In genomic region chr3R:29072834-29073233, dm6 we compare ENCODE assay signal across 1 fruit fly cellular context.
TF ChIP-seq lines count a peak whose summit lies in the region.

No protein-coding gene starts in this region.

TF ChIP-seq in whole organism, prepupa, 60 proteins besides CTCF, POLR2A, EP300 and RAD21 (continued from another document):
- TF ChIP-seq Sox15 (GFP tag; optimal IDR thresholded peaks at IDR 0.05; lab: Kevin White, UChicago) (no peak), svp (GFP tag; lab: Kevin White, UChicago) (no peak), Gug (GFP tag; IDR thresholded peaks at IDR 0.05; lab: Robert Waterston, UW) (no peak), Hr38 (GFP tag; optimal IDR thresholded peaks at IDR 0.05; lab: Kevin White, UChicago) (no peak), Eip78C (GFP tag; lab: Kevin White, UChicago) (peak; percentile 65), dac (GFP tag; optimal IDR thresholded peaks at IDR 0.05; lab: Kevin White, UChicago) (no peak), CG15336 (GFP tag; IDR thresholded peaks at IDR 0.05; lab: Robert Waterston, UW) (0 out of 2 replicates have a peak, but pooled peaks have one; percentile 8), Ets21C (GFP tag; optimal IDR thresholded peaks at IDR 0.05; lab: Kevin White, UChicago) (no peak), CG34406 (GFP tag; optimal IDR thresholded peaks at IDR 0.05; lab: Kevin White, UChicago) (no peak), CG8632 (GFP tag; optimal IDR thresholded peaks at IDR 0.05; lab: Kevin White, UChicago) (no peak), CG4318 (GFP tag; optimal IDR thresholded peaks at IDR 0.05; lab: Kevin White, UChicago) (no peak), dsx (GFP tag; optimal IDR thresholded peaks at IDR 0.05; lab: Kevin White, UChicago; ENCODE audit: poor library complexity, severe bottlenecking) (peak; percentile 35), CG6163 (GFP tag; IDR thresholded peaks at IDR 0.05; lab: Robert Waterston, UW) (peak; percentile 63; the same call in 2 of the 3 replicates), CG8119 (GFP tag; IDR thresholded peaks at IDR 0.05; lab: Robert Waterston, UW) (0 out of 3 replicates have a peak, but pooled peaks have one; percentile 27), CG3032 (tag; optimal IDR thresholded peaks at IDR 0.05; lab: Kevin White, UChicago) (peak; percentile 43), Blimp-1 (GFP tag; optimal IDR thresholded peaks at IDR 0.05; lab: Kevin White, UChicago) (no peak), Eip75B (GFP tag; optimal IDR thresholded peaks at IDR 0.05; lab: Kevin White, UChicago) (peak; percentile 21)
